Fruit fly (Drosophila melanogaster) whole organism, pupa: ENCODE measurements around the gene Xrp1.

Source experiments
- CG10348 ChIP-seq: fragments of 200-800 bp; sonication (Bioruptor generic); IDR thresholded peaks from 2 replicates; pipeline ENCODE4 v1.3.6; 2022; ENCODE audit warnings: missing biosample characterization, missing genetic modification characterization
- CG12605 ChIP-seq: fragments of 200-800 bp; sonication (Bioruptor generic); IDR thresholded peaks from 2 replicates; pipeline ENCODE4 v1.3.6; 2022; ENCODE audit warnings: missing biosample characterization, missing genetic modification characterization
- CG13204 ChIP-seq: fragments of 200-800 bp; sonication (Bioruptor generic); optimal IDR thresholded peaks from 2 replicates; lab custom pipeline; 2018; ENCODE audit warnings: missing biosample characterization, mild to moderate bottlenecking, missing genetic modification characterization, moderate library complexity
- CG14655 ChIP-seq: fragments of 200-800 bp; sonication (Bioruptor generic); optimal IDR thresholded peaks from 3 replicates; lab custom pipeline; 2017; ENCODE audit warnings: mild to moderate bottlenecking, missing biosample characterization, missing genetic modification reagents, missing genetic modification characterization
- CG15710 ChIP-seq: fragments of 200-800 bp; sonication (Bioruptor generic); optimal IDR thresholded peaks from 2 replicates; lab custom pipeline; 2018; ENCODE audit warnings: missing biosample characterization, mild to moderate bottlenecking, missing genetic modification characterization, moderate library complexity
- CG17806 ChIP-seq: fragments of 200-800 bp; sonication (Bioruptor generic); optimal IDR thresholded peaks from 2 replicates; lab custom pipeline; 2018; ENCODE audit warnings: missing biosample characterization, mild to moderate bottlenecking, missing genetic modification characterization, moderate library complexity
- CG32121 ChIP-seq: fragments of 200-800 bp; sonication (Bioruptor generic); IDR thresholded peaks from 2 replicates; pipeline ENCODE4 v1.3.6; 2022; ENCODE audit warnings: missing biosample characterization, missing genetic modification characterization
- CG34367 ChIP-seq: fragments of 200-800 bp; sonication (Bioruptor generic); optimal IDR thresholded peaks from 2 replicates; lab custom pipeline; 2018; ENCODE audit warnings: missing biosample characterization, mild to moderate bottlenecking, missing genetic modification characterization
- CG4496 ChIP-seq: fragments of 200-800 bp; sonication (Bioruptor generic); IDR thresholded peaks from 3 replicates; pipeline ENCODE4 v1.3.6; 2022; ENCODE audit warnings: missing biosample characterization, missing genetic modification characterization
- CG8159 ChIP-seq: fragments of 200-800 bp; sonication (Bioruptor generic); optimal IDR thresholded peaks from 3 replicates; lab custom pipeline; 2018; ENCODE audit warnings: missing biosample characterization, mild to moderate bottlenecking, missing genetic modification characterization, moderate library complexity
- CG8301 ChIP-seq: fragments of 200-800 bp; sonication (Bioruptor generic); optimal IDR thresholded peaks from 2 replicates; lab custom pipeline; 2018; ENCODE audit warnings: missing biosample characterization, mild to moderate bottlenecking, missing genetic modification characterization
- CG9948 ChIP-seq: fragments of 200-800 bp; sonication (Bioruptor generic); optimal IDR thresholded peaks from 2 replicates; lab custom pipeline; 2018; ENCODE audit warnings: missing biosample characterization, mild to moderate bottlenecking, missing genetic modification characterization, moderate library complexity
- D1 ChIP-seq: fragments of 200-800 bp; sonication (Bioruptor generic); optimal IDR thresholded peaks from 2 replicates; lab custom pipeline; 2018; ENCODE audit warnings: missing biosample characterization, mild to moderate bottlenecking, missing genetic modification characterization, moderate library complexity
- EcR ChIP-seq: fragments of 200-800 bp; sonication (Bioruptor generic); optimal IDR thresholded peaks from 3 replicates; lab custom pipeline; 2019; ENCODE audit warnings: missing biosample characterization, missing genetic modification characterization, mild to moderate bottlenecking, moderate library complexity, missing genetic modification reagents
- Ets98B ChIP-seq: fragments of 200-800 bp; sonication (Bioruptor generic); IDR thresholded peaks from 2 replicates; pipeline ENCODE4 v1.3.6; 2022; ENCODE audit warnings: missing biosample characterization, missing genetic modification characterization
- Pif1A ChIP-seq: fragments of 200-800 bp; sonication (Bioruptor generic); optimal IDR thresholded peaks from 3 replicates; lab custom pipeline; 2016; ENCODE audit warnings: missing biosample characterization, missing genetic modification characterization
- Pif1B ChIP-seq: fragments of 200-800 bp; sonication (Bioruptor generic); optimal IDR thresholded peaks from 3 replicates; lab custom pipeline; 2016; ENCODE audit warnings: missing biosample characterization, missing genetic modification characterization
- Snoo ChIP-seq: fragments of 200-800 bp; sonication (Bioruptor generic); optimal IDR thresholded peaks from 3 replicates; lab custom pipeline; 2017; ENCODE audit warnings: missing biosample characterization, mild to moderate bottlenecking, missing genetic modification characterization, inconsistent platforms
- fd96Ca ChIP-seq: fragments of 200-800 bp; sonication (Bioruptor generic); IDR thresholded peaks from 3 replicates; pipeline ENCODE4 v1.3.6; 2022; ENCODE audit warnings: missing biosample characterization, missing genetic modification characterization
- gl ChIP-seq: fragments of 200-800 bp; sonication (Bioruptor generic); optimal IDR thresholded peaks from 2 replicates; lab custom pipeline; 2018; ENCODE audit warnings: missing biosample characterization, mild to moderate bottlenecking, missing genetic modification characterization
- rn ChIP-seq: fragments of 200-800 bp; sonication (Bioruptor generic); IDR thresholded peaks from 2 replicates; pipeline ENCODE4 v1.3.6; 2022; ENCODE audit warnings: missing biosample characterization, missing genetic modification characterization

Gene Xrp1

dm6 chr3R:18902858-18903257 is 11.9 kb upstream of the Xrp1 start, which contains the start of gene CG34284:
TSS of gene CG34284 (minus strand) at chr3R:18902933.
- TF ChIP-seq Ets98B (GFP tag; lab: Robert Waterston, UW): no peak
- no peak for TF ChIP-seq D1 (tag; lab: Kevin White, UChicago)
- TF ChIP-seq CG9948: no peak
- no peak for TF ChIP-seq CG14655 (GFP tag; lab: Kevin White, UChicago)
- no peak for TF ChIP-seq gl (tag; lab: Kevin White, UChicago)
- TF ChIP-seq Pif1A (GFP tag; lab: Kevin White, UChicago): no peak
- TF ChIP-seq CG12605: no peak
- TF ChIP-seq Pif1B (GFP tag; lab: Kevin White, UChicago): no peak
- TF ChIP-seq CG17806: no peak
- TF ChIP-seq CG4496 (GFP tag; lab: Robert Waterston, UW): no peak
- no peak for TF ChIP-seq CG8159 (tag; lab: Kevin White, UChicago)
- TF ChIP-seq fd96Ca: no peak
- no peak for TF ChIP-seq CG34367 (tag; lab: Kevin White, UChicago)
- TF ChIP-seq CG13204 (GFP tag; lab: Kevin White, UChicago): no peak

dm6 chr3R:18905555-18905920 is 9.2 kb upstream of the Xrp1 start, which contains the start of gene CG14292:
TSS of gene CG14292 (minus strand) at chr3R:18905655.
- TF ChIP-seq CG17806 (no peak), CG9948 (no peak), Snoo (tag; lab: Kevin White, UChicago) (no peak), CG14655 (GFP tag; lab: Kevin White, UChicago) (no peak), gl (tag; lab: Kevin White, UChicago) (no peak)

dm6 chr3R:18905921-18906878 is 8.6 kb upstream of the Xrp1 start, which contains the start of gene EndoA:
TSS of gene EndoA (plus strand) at chr3R:18906609.
- TF ChIP-seq Pif1B (GFP tag; lab: Kevin White, UChicago) (no peak), CG10348 (no peak), CG34367 (tag; lab: Kevin White, UChicago) (no peak), gl (tag; lab: Kevin White, UChicago) (no peak), CG12605 (no peak), D1 (tag; lab: Kevin White, UChicago) (no peak), EcR (GFP tag; lab: Kevin White, UChicago) (no peak), CG15710 (tag; lab: Kevin White, UChicago) (no peak), CG32121 (GFP tag; lab: Robert Waterston, UW) (peak; percentile 60; the same call in 1 of the 2 replicates), CG8301 (tag; lab: Kevin White, UChicago) (no peak), CG17806 (no peak), CG9948 (peak; percentile 35), rn (GFP tag; lab: Robert Waterston, UW) (no peak), Snoo (tag; lab: Kevin White, UChicago) (no peak), CG4496 (GFP tag; lab: Robert Waterston, UW) (peak; percentile 48; the same call in 2 of the 3 replicates), Ets98B (GFP tag; lab: Robert Waterston, UW) (peak; percentile 40; the same call in 1 of the 2 replicates), CG14655 (GFP tag; lab: Kevin White, UChicago) (peak; percentile 59), CG8159 (tag; lab: Kevin White, UChicago) (peak; percentile 22), Pif1A (GFP tag; lab: Kevin White, UChicago) (no peak), fd96Ca (no peak), CG13204 (GFP tag; lab: Kevin White, UChicago) (no peak)

- TF ChIP-seq CG8159 (tag; lab: Kevin White, UChicago) (no peak), CG12605 (no peak), CG15710 (tag; lab: Kevin White, UChicago) (no peak), CG14655 (GFP tag; lab: Kevin White, UChicago) (no peak), CG4496 (GFP tag; lab: Robert Waterston, UW) (no peak), CG13204 (GFP tag; lab: Kevin White, UChicago) (no peak), CG34367 (tag; lab: Kevin White, UChicago) (no peak), CG8301 (tag; lab: Kevin White, UChicago) (no peak), CG10348 (no peak), Pif1A (GFP tag; lab: Kevin White, UChicago) (no peak)
Measured at dm6 chr3R:18910336-18910735, 4.4 kb upstream of the Xrp1 start.

- peak; percentile 3 for TF ChIP-seq CG14655 (GFP tag; lab: Kevin White, UChicago)
- TF ChIP-seq CG8301 (tag; lab: Kevin White, UChicago): no peak
- no peak for TF ChIP-seq fd96Ca
- TF ChIP-seq D1 (tag; lab: Kevin White, UChicago): no peak
- TF ChIP-seq Ets98B (GFP tag; lab: Robert Waterston, UW): no peak
- peak; percentile 1 for TF ChIP-seq CG17806
- TF ChIP-seq CG13204 (GFP tag; lab: Kevin White, UChicago): no peak
- no peak for TF ChIP-seq CG32121 (GFP tag; lab: Robert Waterston, UW)
- TF ChIP-seq gl (tag; lab: Kevin White, UChicago): no peak
Measured at dm6 chr3R:18910923-18911322, 3.8 kb upstream of the Xrp1 start.
